Fruit fly (Drosophila melanogaster): Measurements from ENCODE around the gene CG8260.
"Not testable (repeated sequence)": the region's sequence is repeated elsewhere in the genome, so short reads cannot be mapped to it uniquely, and the experiment has no call there.

Gene CG8260

DNA sequence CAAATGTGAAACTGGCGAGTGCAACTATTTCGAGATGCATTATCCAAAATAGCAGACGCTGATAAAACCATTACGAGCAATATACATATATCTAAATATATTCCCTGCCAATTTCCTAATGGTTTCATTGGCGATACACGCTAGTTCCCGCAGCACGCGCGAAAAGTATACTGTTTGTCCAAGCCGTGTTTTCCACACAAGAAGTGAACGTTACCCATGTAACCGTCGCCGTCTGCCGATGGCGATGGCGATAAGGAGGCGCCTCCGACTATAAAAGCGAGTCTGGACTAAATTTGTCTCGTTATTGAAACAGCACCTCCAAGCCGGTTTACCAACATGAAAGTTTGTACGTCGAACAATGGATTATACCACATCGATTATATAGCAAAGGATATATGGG, 22.7 kb downstream of the CG8260 start, which contains the start of gene CG43673:
CG43673 (plus strand) TSS at position 301 of the 400 bp plus-strand sequence.
- TF ChIP-seq h (optimal IDR thresholded peaks at IDR 0.05) (no peak), insv (optimal IDR thresholded peaks at IDR 0.05) (no peak), Myc (optimal IDR thresholded peaks at IDR 0.05) (no peak), psq (optimal IDR thresholded peaks at IDR 0.05) (no peak), Sin3A (optimal IDR thresholded peaks at IDR 0.05) (no peak), ttk (optimal IDR thresholded peaks at IDR 0.05) (no peak)

- no peak for TF ChIP-seq psq (optimal IDR thresholded peaks at IDR 0.05)
- TF ChIP-seq Myc (optimal IDR thresholded peaks at IDR 0.05) = no peak
- TF ChIP-seq h (optimal IDR thresholded peaks at IDR 0.05) = no peak
- TF ChIP-seq Sin3A (optimal IDR thresholded peaks at IDR 0.05) = no peak
- no peak for TF ChIP-seq ttk (optimal IDR thresholded peaks at IDR 0.05)
- TF ChIP-seq insv (optimal IDR thresholded peaks at IDR 0.05) = no peak
Measured at dm6 chrX:15783610-15784009, 27.5 kb downstream of the CG8260 start, which contains the start of gene Efhc1.1. Gene Efhc1.1, minus strand, starts transcription at chrX:15783710.

dm6 chrX:15785429-15786239, 29.5 kb downstream of the CG8260 start, which contains the start of the genes Paf-AHalpha and mRpS30:
Gene Paf-AHalpha, minus strand, starts transcription at chrX:15785583.
Gene mRpS30, plus strand, starts transcription at chrX:15786047.
- TF ChIP-seq Sin3A (optimal IDR thresholded peaks at IDR 0.05) (no peak), psq (optimal IDR thresholded peaks at IDR 0.05) (no peak), Myc (optimal IDR thresholded peaks at IDR 0.05) (no peak), insv (optimal IDR thresholded peaks at IDR 0.05) (no peak), ttk (optimal IDR thresholded peaks at IDR 0.05) (no peak), h (optimal IDR thresholded peaks at IDR 0.05) (no peak)

- TF ChIP-seq Myc (optimal IDR thresholded peaks at IDR 0.05) (no peak), h (optimal IDR thresholded peaks at IDR 0.05) (no peak), Sin3A (optimal IDR thresholded peaks at IDR 0.05) (no peak), psq (optimal IDR thresholded peaks at IDR 0.05) (no peak), insv (optimal IDR thresholded peaks at IDR 0.05) (no peak), ttk (optimal IDR thresholded peaks at IDR 0.05) (no peak)
Measured at dm6 chrX:15786242-15786641, 30.1 kb downstream of the CG8260 start.

dm6 chrX:15788235-15789187, 32.4 kb downstream of the CG8260 start, which contains the start of gene Rhp:
Gene Rhp, plus strand, starts transcription at chrX:15788897.
- TF ChIP-seq Sin3A (optimal IDR thresholded peaks at IDR 0.05) = no peak
- no peak for TF ChIP-seq insv (optimal IDR thresholded peaks at IDR 0.05)
- no peak for TF ChIP-seq Myc (optimal IDR thresholded peaks at IDR 0.05)
- TF ChIP-seq h (optimal IDR thresholded peaks at IDR 0.05) = no peak
- no peak for TF ChIP-seq psq (optimal IDR thresholded peaks at IDR 0.05)
- TF ChIP-seq ttk (optimal IDR thresholded peaks at IDR 0.05) = no peak

DNA sequence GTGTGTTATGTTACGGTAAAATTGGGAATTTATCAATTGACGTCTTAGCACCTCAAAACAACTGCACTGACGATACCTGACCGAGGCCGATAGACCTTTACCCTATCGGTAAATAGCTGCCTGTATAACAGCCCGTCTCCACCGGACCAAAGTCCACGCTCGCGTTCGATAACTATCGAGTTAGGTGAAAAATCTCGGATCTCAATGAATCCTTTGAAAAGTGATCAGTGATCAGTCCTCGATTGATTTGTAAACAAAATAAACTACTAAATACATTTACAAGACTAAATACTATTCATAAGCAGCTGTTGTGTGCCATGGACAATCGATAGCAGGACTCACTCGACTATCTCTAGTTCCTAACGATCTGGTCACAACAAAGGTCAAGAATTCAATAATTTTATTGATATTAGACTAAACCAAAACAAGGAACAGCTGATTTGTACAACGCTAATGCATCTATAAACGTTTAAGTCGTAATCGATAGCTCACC, 39.9 kb downstream of the CG8260 start, which contains the start of gene sordd1:
sordd1 (minus strand) TSS at position 78 of the 493 bp plus-strand sequence.
- not testable (repeated sequence) for TF ChIP-seq Myc, Sin3A, insv (optimal IDR thresholded peaks at IDR 0.05)

DNA sequence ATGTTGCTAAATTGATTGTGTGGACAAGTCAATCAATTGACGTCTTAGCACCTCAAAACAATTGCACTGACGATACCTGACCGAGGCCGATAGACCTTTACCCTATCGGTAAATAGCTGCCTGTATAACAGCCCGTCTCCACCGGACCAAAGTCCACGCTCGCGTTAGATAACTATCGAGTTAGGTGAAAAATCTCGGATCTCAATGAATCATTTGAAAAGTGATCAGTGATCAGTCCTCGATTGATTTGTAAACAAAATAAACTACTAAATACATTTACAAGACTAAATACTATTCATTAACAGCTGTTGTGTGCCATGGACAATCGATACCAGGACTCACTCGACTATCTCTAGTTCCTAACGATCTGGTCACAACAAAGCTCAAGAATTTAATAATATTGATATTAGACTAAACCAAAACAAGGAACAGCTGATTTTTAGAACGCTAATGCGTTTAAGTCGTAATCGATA, 43.0 kb downstream of the CG8260 start, which contains the start of the genes sordd2 and CG15602:
sordd2 (minus strand) TSS at position 78 of the 473 bp plus-strand sequence.
CG15602 (plus strand) TSS at position 342 of the 473 bp plus-strand sequence.
- TF ChIP-seq Sin3A, Myc, psq (optimal IDR thresholded peaks at IDR 0.05): not testable (repeated sequence)

DNA sequence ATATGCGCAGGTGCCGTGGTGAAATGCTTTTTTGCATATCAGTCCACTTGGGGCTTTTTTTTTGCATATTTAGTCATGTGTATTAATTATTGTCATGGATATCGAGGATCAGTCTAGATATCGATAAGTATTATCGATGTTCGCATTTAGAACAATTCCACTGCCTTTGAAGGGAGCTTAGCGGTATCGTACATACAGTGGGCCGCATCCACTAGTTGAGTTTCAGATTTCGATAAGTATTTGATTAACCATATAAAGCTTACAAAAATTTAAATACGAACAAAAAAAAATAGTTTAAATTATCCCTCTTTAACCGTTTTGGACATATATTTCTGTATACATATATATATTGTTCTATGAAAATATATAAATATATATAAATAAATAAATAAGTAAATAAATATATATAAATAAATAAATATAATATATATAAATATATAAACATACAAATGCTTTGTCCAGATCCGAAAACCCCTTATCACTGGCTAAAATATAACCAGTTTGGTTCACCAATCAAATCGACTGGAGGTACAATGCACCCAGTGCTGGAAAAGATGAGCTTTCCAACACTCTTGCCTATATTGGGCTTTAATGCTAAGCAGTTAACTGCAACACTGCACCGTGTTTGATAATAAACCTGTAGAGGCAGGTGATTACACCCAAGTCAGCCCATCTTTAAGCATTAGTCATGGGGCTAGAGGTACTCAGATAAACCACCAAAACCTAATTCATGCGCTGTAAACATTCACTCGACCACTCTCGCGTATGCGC, 46.9 kb downstream of the CG8260 start:
- TF ChIP-seq psq (optimal IDR thresholded peaks at IDR 0.05) (no peak), h (optimal IDR thresholded peaks at IDR 0.05) (no peak), insv (optimal IDR thresholded peaks at IDR 0.05) (no peak), ttk (optimal IDR thresholded peaks at IDR 0.05) (no peak), Myc (optimal IDR thresholded peaks at IDR 0.05) (no peak), Sin3A (optimal IDR thresholded peaks at IDR 0.05) (no peak)

DNA sequence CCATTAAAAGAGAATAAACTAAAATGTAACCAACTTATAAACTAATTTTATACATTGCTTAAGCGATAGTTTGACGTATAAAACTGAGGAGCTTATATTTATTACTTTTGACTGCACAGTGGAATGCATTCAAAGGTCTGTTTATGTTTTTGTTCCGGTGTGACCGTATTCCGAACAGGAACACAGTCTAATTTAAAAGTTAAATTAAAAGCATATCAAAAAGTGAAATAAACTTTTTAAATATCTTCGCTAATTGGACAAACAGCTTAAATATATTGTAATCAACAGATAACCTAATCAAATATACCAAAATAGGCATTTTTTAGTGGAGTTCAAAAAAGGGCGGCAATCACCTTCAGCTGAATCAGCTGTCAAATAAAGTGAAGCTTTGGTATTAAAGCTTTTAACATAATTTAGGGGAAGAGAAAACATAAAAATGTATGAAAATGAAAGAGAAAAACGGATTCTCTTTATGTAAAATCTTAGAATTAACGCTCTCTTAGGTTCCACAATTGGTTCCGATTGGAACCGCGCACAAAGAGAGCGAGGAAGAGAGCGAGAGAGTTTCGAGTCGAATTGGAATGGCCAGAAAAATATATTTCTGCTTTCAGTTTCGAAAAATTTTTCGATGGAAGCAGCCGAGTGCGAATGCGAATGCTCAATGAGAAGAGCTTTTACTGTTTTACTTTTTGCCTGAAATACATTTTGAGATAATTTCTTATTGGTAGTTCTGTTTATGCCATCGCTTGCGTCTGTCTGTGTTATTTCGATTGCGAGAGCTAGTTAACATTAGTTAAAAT, 47.8 kb downstream of the CG8260 start, which contains the start of the genes PGRP-LE and sd:
PGRP-LE (minus strand) TSS at position 117 of the 800 bp plus-strand sequence.
sd (plus strand) TSS at position 607 of the 800 bp plus-strand sequence.
- TF ChIP-seq ttk (optimal IDR thresholded peaks at IDR 0.05) (no peak), h (optimal IDR thresholded peaks at IDR 0.05) (no peak), insv (optimal IDR thresholded peaks at IDR 0.05) (no peak), Sin3A (optimal IDR thresholded peaks at IDR 0.05) (no peak), psq (optimal IDR thresholded peaks at IDR 0.05) (no peak), Myc (optimal IDR thresholded peaks at IDR 0.05) (no peak)

- TF ChIP-seq Sin3A (optimal IDR thresholded peaks at IDR 0.05) = no peak
- no peak for TF ChIP-seq h (optimal IDR thresholded peaks at IDR 0.05)
- TF ChIP-seq ttk (optimal IDR thresholded peaks at IDR 0.05) = no peak
- TF ChIP-seq psq (optimal IDR thresholded peaks at IDR 0.05) = no peak
- TF ChIP-seq Myc (optimal IDR thresholded peaks at IDR 0.05) = no peak
- TF ChIP-seq insv (optimal IDR thresholded peaks at IDR 0.05) = no peak
Measured at dm6 chrX:15804790-15805189, 48.7 kb downstream of the CG8260 start.

Measured in Kc167 (cell line).